Worm (Caenorhabditis elegans) whole organism, young adult: ENCODE measurements around the gene C01B10.44.

Experiments
- B0019.2 ChIP-seq: fragments of 200-800 bp; sonication (Bioruptor generic); conservative IDR thresholded peaks from 2 replicates; pipeline ENCODE4 v1.3.6; 2022; ENCODE audit warnings: missing genetic modification reagents, missing genetic modification characterization, missing compliant biosample characterization
- F10E7.11 ChIP-seq: sonication (generic microtip); optimal IDR thresholded peaks from 2 replicates; lab custom pipeline; 2017; ENCODE audit warnings: mild to moderate bottlenecking, missing genetic modification characterization, moderate library complexity, missing compliant biosample characterization
- F52B5.7 ChIP-seq: sonication (generic microtip); optimal IDR thresholded peaks from 2 replicates; lab custom pipeline; 2016; ENCODE audit warnings: mild to moderate bottlenecking, missing genetic modification characterization, missing compliant biosample characterization
- let-607 ChIP-seq, 2 experiments: fragments of 200-800 bp in 1 of 2; sonication (Bioruptor generic) in 1 of 2; sonication (generic microtip) in 1 of 2; optimal IDR thresholded peaks; 2 replicates each; lab custom pipeline; 2016 to 2018; ENCODE audit warnings: mild to moderate bottlenecking in 2 of 2, missing compliant biosample characterization in 2 of 2, missing genetic modification characterization in 2 of 2, moderate library complexity in 2 of 2, missing genotype in 1 of 2
- lsy-27 ChIP-seq: sonication (generic microtip); optimal IDR thresholded peaks from 2 replicates; lab custom pipeline; 2017; ENCODE audit warnings: missing genetic modification characterization, mild to moderate bottlenecking, missing compliant biosample characterization, antibody characterized with exemption, missing genotype, borderline replicate concordance; ENCODE audit not compliant: insufficient read depth

ce11 chrIV:6631704-6632272 lies 8.3 kb downstream of the C01B10.44 start, which contains the start of the genes cest-5.1 and C01B10.9:
- peak in 1 of 2 experiments; percentile 41 for TF ChIP-seq let-607 (tag; optimal IDR thresholded peaks at IDR 0.05; lab: Kevin White, UChicago)
- no peak for TF ChIP-seq lsy-27 (tag; lab: Kevin White, UChicago)
- TF ChIP-seq F52B5.7 (tag; lab: Kevin White, UChicago) = no peak
- no peak for TF ChIP-seq F10E7.11 (tag; lab: Kevin White, UChicago)
- TF ChIP-seq B0019.2 (GFP tag; lab: Robert Waterston, UW) = no peak
